Worm (Caenorhabditis elegans): ENCODE data around the gene R03G8.1.

DNA sequence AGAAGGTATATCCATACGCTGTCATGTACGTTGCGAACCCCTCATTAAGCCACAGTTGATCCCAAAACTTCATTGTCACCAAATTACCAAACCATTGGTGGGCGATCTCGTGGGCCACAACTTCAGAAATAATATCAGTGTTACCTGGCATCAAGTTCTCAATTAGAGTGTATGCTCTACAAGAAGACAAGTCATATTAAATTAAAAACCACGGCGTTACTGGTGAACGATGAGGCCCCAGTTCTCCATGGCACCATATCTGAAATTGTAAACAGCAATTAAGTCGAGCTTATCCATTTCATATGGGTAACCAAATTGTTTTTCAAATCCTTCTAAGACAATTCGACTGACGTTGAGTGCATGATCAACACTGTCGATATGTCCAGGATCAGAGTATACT lies 18.5 kb downstream of the R03G8.1 start:
- TF ChIP-seq flt-1 (GFP tag; IDR thresholded peaks at IDR 0.05) (no peak), ama-1 (optimal IDR thresholded peaks at IDR 0.05) (no peak), hmbx-1 (tag; optimal IDR thresholded peaks at IDR 0.05) (no peak), hmg-4 (GFP tag; optimal IDR thresholded peaks at IDR 0.05) (no peak), ets-7 (tag; optimal IDR thresholded peaks at IDR 0.05) (no peak), hnd-1 (tag; optimal IDR thresholded peaks at IDR 0.05) (no peak), ceh-13 (GFP tag; optimal IDR thresholded peaks at IDR 0.05) (no peak), scrt-1 (GFP tag; IDR thresholded peaks at IDR 0.05) (no peak)
